Worm (Caenorhabditis elegans) whole organism, L3 larva: ENCODE data around the gene F10E7.5.

Experiments
- R02D3.7 ChIP-seq: fragments of 150-350 bp; optimal IDR thresholded peaks from 2 replicates; lab custom pipeline; 2014; ENCODE audit warnings: missing biosample characterization, missing genetic modification characterization
- ZK546.5 ChIP-seq: sonication (generic microtip); optimal IDR thresholded peaks from 2 replicates; lab custom pipeline; 2017; ENCODE audit warnings: missing biosample characterization, missing genetic modification characterization
- aly-2 ChIP-seq: fragments of 150-350 bp; optimal IDR thresholded peaks from 2 replicates; lab custom pipeline; 2014; ENCODE audit warnings: missing biosample characterization, missing genetic modification characterization
- ama-1 ChIP-seq: fragments of 150-350 bp; optimal IDR thresholded peaks from 2 replicates; lab custom pipeline; 2018
- ceh-16 ChIP-seq: sonication (generic microtip); optimal IDR thresholded peaks from 2 replicates; lab custom pipeline; 2017; ENCODE audit warnings: missing biosample characterization, missing genetic modification characterization
- ceh-28 ChIP-seq: fragments of 150-350 bp; optimal IDR thresholded peaks from 2 replicates; lab custom pipeline; 2014; ENCODE audit warnings: missing biosample characterization, missing genetic modification reagents, missing genetic modification characterization
- ceh-82 ChIP-seq: fragments of 150-350 bp; optimal IDR thresholded peaks from 2 replicates; lab custom pipeline; 2014; ENCODE audit warnings: missing biosample characterization, missing genetic modification characterization
- ceh-9 ChIP-seq: sonication (generic microtip); optimal IDR thresholded peaks from 2 replicates; lab custom pipeline; 2018; ENCODE audit warnings: missing biosample characterization, missing genetic modification characterization
- daf-12 ChIP-seq: fragments of 150-350 bp; optimal IDR thresholded peaks from 2 replicates; lab custom pipeline; 2014; ENCODE audit warnings: missing biosample characterization, missing genetic modification reagents, missing genetic modification characterization
- egl-27 ChIP-seq: sonication (generic microtip); optimal IDR thresholded peaks from 4 replicates; lab custom pipeline; 2017; ENCODE audit warnings: missing biosample characterization, missing genetic modification reagents, missing genetic modification characterization
- egl-5 ChIP-seq: fragments of 150-350 bp; optimal IDR thresholded peaks from 2 replicates; lab custom pipeline; 2017; ENCODE audit warnings: missing biosample characterization, missing genetic modification reagents, missing genetic modification characterization, inconsistent platforms
- elt-1 ChIP-seq: fragments of 150-350 bp; optimal IDR thresholded peaks from 2 replicates; lab custom pipeline; 2014; ENCODE audit warnings: missing biosample characterization, missing genetic modification characterization
- elt-2 ChIP-seq: sonication (generic microtip); optimal IDR thresholded peaks from 2 replicates; lab custom pipeline; 2016; ENCODE audit warnings: missing genetic modification reagents, mild to moderate bottlenecking, missing genetic modification characterization, missing compliant biosample characterization
- elt-3 ChIP-seq, 3 experiments: fragments of 150-350 bp in 1 of 3; sonication (generic microtip) in 2 of 3; optimal IDR thresholded peaks; 2 replicates in 2 of 3; 4 replicates in 1 of 3; lab custom pipeline; 2014 to 2017; ENCODE audit warnings: missing biosample characterization in 3 of 3, missing genetic modification characterization in 3 of 3
- eor-1 ChIP-seq, 2 experiments: fragments of 150-350 bp; optimal IDR thresholded peaks; 2 replicates each; lab custom pipeline; 2014 to 2018; ENCODE audit warnings: missing biosample characterization in 2 of 2, missing genetic modification characterization in 2 of 2
- fkh-10 ChIP-seq: sonication (generic microtip); optimal IDR thresholded peaks from 2 replicates; lab custom pipeline; 2017; ENCODE audit warnings: missing biosample characterization, missing genetic modification reagents, missing genetic modification characterization
- fkh-2 ChIP-seq: fragments of 150-350 bp; optimal IDR thresholded peaks from 2 replicates; lab custom pipeline; 2014; ENCODE audit warnings: missing biosample characterization, missing genetic modification reagents, missing genetic modification characterization
- fos-1 ChIP-seq: fragments of 150-350 bp; optimal IDR thresholded peaks from 2 replicates; lab custom pipeline; 2014; ENCODE audit warnings: missing biosample characterization, missing genetic modification characterization
- hmg-11 ChIP-seq: sonication (generic microtip); optimal IDR thresholded peaks from 2 replicates; lab custom pipeline; 2016; ENCODE audit warnings: missing genetic modification characterization, missing compliant biosample characterization
- jun-1 ChIP-seq: fragments of 150-350 bp; optimal IDR thresholded peaks from 2 replicates; lab custom pipeline; 2014; ENCODE audit warnings: missing biosample characterization, missing genetic modification reagents, missing genetic modification characterization
- lin-15B ChIP-seq: fragments of 150-350 bp; optimal IDR thresholded peaks from 2 replicates; lab custom pipeline; 2014; ENCODE audit warnings: missing biosample characterization, missing genetic modification characterization
- lin-39 ChIP-seq: fragments of 150-350 bp; optimal IDR thresholded peaks from 2 replicates; lab custom pipeline; 2018; ENCODE audit warnings: missing biosample characterization, missing genetic modification reagents, missing genetic modification characterization
- lsy-12 ChIP-seq: sonication (generic microtip); optimal IDR thresholded peaks from 2 replicates; lab custom pipeline; 2016; ENCODE audit warnings: mild to moderate bottlenecking, missing genetic modification characterization, missing compliant biosample characterization
- mdl-1 ChIP-seq: fragments of 150-350 bp; optimal IDR thresholded peaks from 2 replicates; lab custom pipeline; 2014; ENCODE audit warnings: missing biosample characterization, missing genetic modification characterization
- mml-1 ChIP-seq: fragments of 150-350 bp; sonication (generic microtip); optimal IDR thresholded peaks from 3 replicates; lab custom pipeline; 2014; ENCODE audit warnings: missing biosample characterization, missing genetic modification characterization
- nfya-1 ChIP-seq: sonication (generic microtip); optimal IDR thresholded peaks from 2 replicates; lab custom pipeline; 2017; ENCODE audit warnings: missing genetic modification characterization, mild to moderate bottlenecking, missing compliant biosample characterization, antibody characterized with exemption, moderate library complexity; ENCODE audit not compliant: insufficient read depth
- nhr-11 ChIP-seq: fragments of 150-350 bp; optimal IDR thresholded peaks from 2 replicates; lab custom pipeline; 2014; ENCODE audit warnings: missing biosample characterization, missing genetic modification characterization
- nhr-12 ChIP-seq: fragments of 150-350 bp; optimal IDR thresholded peaks from 2 replicates; lab custom pipeline; 2014; ENCODE audit warnings: missing biosample characterization, missing genetic modification characterization
- nhr-23 ChIP-seq: fragments of 150-350 bp; optimal IDR thresholded peaks from 2 replicates; lab custom pipeline; 2014; ENCODE audit warnings: missing biosample characterization, missing genetic modification reagents, missing genetic modification characterization
- nhr-237 ChIP-seq: fragments of 150-350 bp; optimal IDR thresholded peaks from 2 replicates; lab custom pipeline; 2014; ENCODE audit warnings: missing biosample characterization, missing genetic modification characterization
- nhr-25 ChIP-seq: sonication (generic microtip); optimal IDR thresholded peaks from 2 replicates; lab custom pipeline; 2017; ENCODE audit warnings: missing biosample characterization, missing genetic modification characterization
- nhr-28 ChIP-seq: fragments of 150-350 bp; optimal IDR thresholded peaks from 2 replicates; lab custom pipeline; 2014; ENCODE audit warnings: missing biosample characterization, missing genetic modification characterization
- nhr-43 ChIP-seq: sonication (generic microtip); optimal IDR thresholded peaks from 2 replicates; lab custom pipeline; 2016; ENCODE audit warnings: mild to moderate bottlenecking, missing genetic modification characterization, missing compliant biosample characterization; ENCODE audit not compliant: poor library complexity, severe bottlenecking
- nhr-67 ChIP-seq: fragments of 150-350 bp; optimal IDR thresholded peaks from 2 replicates; lab custom pipeline; 2014; ENCODE audit warnings: missing biosample characterization, missing genetic modification characterization
- nhr-76 ChIP-seq: fragments of 150-350 bp; sonication (generic microtip); optimal IDR thresholded peaks from 5 replicates; lab custom pipeline; 2014; ENCODE audit warnings: missing biosample characterization, missing genetic modification characterization
- nhr-77 ChIP-seq: fragments of 150-350 bp; optimal IDR thresholded peaks from 2 replicates; lab custom pipeline; 2014; ENCODE audit warnings: missing biosample characterization, missing genetic modification characterization
- pha-4 ChIP-seq: fragments of 150-350 bp; optimal IDR thresholded peaks from 2 replicates; lab custom pipeline; 2014; ENCODE audit warnings: missing biosample characterization, missing genetic modification reagents, missing genetic modification characterization
- pqm-1 ChIP-seq: fragments of 150-350 bp; optimal IDR thresholded peaks from 2 replicates; lab custom pipeline; 2017; ENCODE audit warnings: missing biosample characterization, missing genetic modification characterization, inconsistent platforms
- sea-2 ChIP-seq: fragments of 150-350 bp; sonication (generic microtip); optimal IDR thresholded peaks from 4 replicates; lab custom pipeline; 2014; ENCODE audit warnings: missing biosample characterization, missing genetic modification reagents, missing genetic modification characterization
- skn-1 ChIP-seq: fragments of 150-350 bp; optimal IDR thresholded peaks from 2 replicates; lab custom pipeline; 2014; ENCODE audit warnings: missing biosample characterization, missing genetic modification characterization
- snpc-4 ChIP-seq: fragments of 150-350 bp; optimal IDR thresholded peaks from 2 replicates; lab custom pipeline; 2014; ENCODE audit warnings: missing biosample characterization, missing genetic modification characterization
- tbx-2 ChIP-seq: sonication (generic microtip); optimal IDR thresholded peaks from 2 replicates; lab custom pipeline; 2016; ENCODE audit warnings: mild to moderate bottlenecking, missing genetic modification characterization, missing compliant biosample characterization
- unc-39 ChIP-seq: sonication (generic microtip); optimal IDR thresholded peaks from 4 replicates; lab custom pipeline; 2017; ENCODE audit warnings: missing biosample characterization, missing genetic modification characterization
- unc-62 ChIP-seq: fragments of 150-350 bp; sonication (generic microtip); optimal IDR thresholded peaks from 4 replicates; lab custom pipeline; 2014; ENCODE audit warnings: missing biosample characterization, missing genetic modification reagents, missing genetic modification characterization
- zag-1 ChIP-seq: fragments of 150-350 bp; optimal IDR thresholded peaks from 2 replicates; lab custom pipeline; 2014; ENCODE audit warnings: missing biosample characterization, missing genetic modification characterization
- ztf-11 ChIP-seq: fragments of 150-350 bp; optimal IDR thresholded peaks from 2 replicates; lab custom pipeline; 2014; ENCODE audit warnings: missing biosample characterization, missing genetic modification characterization
- ztf-4 ChIP-seq: fragments of 150-350 bp; optimal IDR thresholded peaks from 2 replicates; lab custom pipeline; 2014; ENCODE audit warnings: missing biosample characterization, missing genetic modification characterization

The F10E7.5 gene

DNA sequence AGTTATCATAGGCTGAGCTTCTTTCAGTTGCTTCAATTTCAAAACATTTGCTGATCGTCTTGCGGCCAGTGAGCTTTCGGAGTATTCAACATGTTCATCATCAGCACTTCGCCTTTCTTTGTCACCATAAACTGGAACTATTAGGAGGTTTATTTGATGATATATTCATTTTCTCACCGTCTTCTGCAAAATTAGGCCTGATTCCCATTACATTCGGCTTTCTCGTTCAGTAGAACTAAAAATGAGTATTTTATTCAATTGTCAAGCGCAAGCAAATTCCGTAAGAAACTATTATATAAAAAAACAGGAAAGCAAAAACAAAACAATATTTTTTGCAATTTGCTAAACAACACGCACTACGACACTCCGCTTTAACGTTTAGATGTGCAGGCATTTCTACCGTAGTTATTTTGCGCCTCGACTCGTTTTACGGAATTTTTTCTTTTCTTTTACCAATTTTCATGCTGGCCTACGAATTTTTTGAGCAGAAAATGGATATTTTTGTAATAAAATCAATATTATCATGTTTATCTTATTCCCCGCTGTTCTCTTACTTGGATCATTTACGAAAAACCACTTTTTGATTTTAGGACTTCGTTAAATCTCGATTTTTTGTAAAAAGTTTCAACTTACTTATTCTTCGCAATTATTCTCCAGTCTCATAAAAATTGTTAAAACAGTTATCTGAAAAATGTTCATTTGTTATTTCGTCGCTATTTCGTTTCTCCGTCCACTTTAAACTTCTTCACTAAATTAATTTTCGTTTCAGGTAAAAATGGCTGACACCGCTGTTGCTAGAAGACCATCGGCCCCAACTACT, 6.8 kb upstream of the F10E7.5 start, which contains the start of the genes farl-11 and rpl-33:
farl-11 (minus strand) TSS at position 242 of the 820 bp plus-strand sequence.
rpl-33 (plus strand) TSS at position 770 of the 820 bp plus-strand sequence.
- TF ChIP-seq elt-1 (no peak), elt-3 (tag; optimal IDR thresholded peaks at IDR 0.05; lab: Kevin White, UChicago) (no peak), R02D3.7 (tag; lab: Kevin White, UChicago) (peak; percentile 79), lin-39 (tag; lab: Kevin White, UChicago) (peak; percentile 84), snpc-4 (no peak), elt-2 (peak; percentile 41), ZK546.5 (tag; lab: Kevin White, UChicago) (peak; percentile 81), fos-1 (no peak), fkh-10 (GFP tag; lab: Kevin White, UChicago) (peak; percentile 39), pqm-1 (tag; lab: Kevin White, UChicago) (peak; percentile 73), aly-2 (tag; lab: Kevin White, UChicago) (no peak), nhr-43 (tag; lab: Kevin White, UChicago) (peak; percentile 52), mdl-1 (tag; lab: Kevin White, UChicago) (no peak), ztf-11 (no peak), nhr-76 (tag; lab: Kevin White, UChicago) (peak; percentile 16), pha-4 (peak; percentile 98), ceh-82 (tag; lab: Kevin White, UChicago) (no peak), eor-1 (tag; optimal IDR thresholded peaks at IDR 0.05; lab: Kevin White, UChicago) (no peak), zag-1 (no peak), jun-1 (peak; percentile 68), daf-12 (tag; lab: Kevin White, UChicago) (no peak), nhr-67 (tag; lab: Kevin White, UChicago) (no peak), ceh-28 (tag; lab: Kevin White, UChicago) (peak; percentile 38), egl-5 (tag; lab: Kevin White, UChicago) (peak; percentile 86), lin-15B (tag; lab: Kevin White, UChicago) (peak; percentile 100), nhr-77 (tag; lab: Kevin White, UChicago) (no peak), mml-1 (tag; lab: Kevin White, UChicago) (no peak), nhr-12 (no peak), egl-27 (no peak), lsy-12 (peak; percentile 21), ztf-4 (no peak), fkh-2 (no peak), skn-1 (tag; lab: Kevin White, UChicago) (peak; percentile 36), nhr-25 (peak; percentile 90), ceh-9 (tag; lab: Kevin White, UChicago) (no peak), unc-39 (no peak), ceh-16 (no peak), nfya-1 (tag; lab: Kevin White, UChicago) (peak; percentile 97), tbx-2 (no peak), hmg-11 (tag; lab: Kevin White, UChicago) (peak; percentile 24), sea-2 (GFP tag; lab: Kevin White, UChicago) (no peak), nhr-28 (tag; lab: Kevin White, UChicago) (no peak), nhr-11 (tag; lab: Kevin White, UChicago) (peak; percentile 25), nhr-23 (tag; lab: Kevin White, UChicago) (peak; percentile 93), unc-62 (GFP tag; lab: Kevin White, UChicago) (no peak), nhr-237 (tag; lab: Kevin White, UChicago) (no peak), ama-1 (lab: Kevin White, UChicago) (peak; percentile 46)
